Worm (Caenorhabditis elegans) whole organism, L4 larva: ENCODE measurements around the gene dpm-1.

Experiments used
- R02D3.7 ChIP-seq: fragments of 150-350 bp; sonication (generic microtip); optimal IDR thresholded peaks from 3 replicates; lab custom pipeline; 2014; ENCODE audit warnings: missing biosample characterization, missing genetic modification characterization
- T26A8.4 ChIP-seq: fragments of 200-800 bp; sonication (Bioruptor generic); IDR thresholded peaks from 2 replicates; pipeline ENCODE4 v1.3.6; 2022; ENCODE audit warnings: missing genetic modification characterization, missing compliant biosample characterization
- ZK546.5 ChIP-seq, 2 experiments: sonication (generic microtip); optimal IDR thresholded peaks; 2 replicates each; lab custom pipeline; 2017; ENCODE audit warnings: missing biosample characterization in 2 of 2, missing genetic modification characterization in 2 of 2
- attf-4 ChIP-seq: sonication (generic microtip); optimal IDR thresholded peaks from 3 replicates; lab custom pipeline; 2017; ENCODE audit warnings: missing biosample characterization, missing genetic modification characterization
- fkh-10 ChIP-seq: fragments of 150-350 bp; optimal IDR thresholded peaks from 2 replicates; lab custom pipeline; 2014; ENCODE audit warnings: missing biosample characterization, missing genetic modification reagents, missing genetic modification characterization
- hlh-30 ChIP-seq: sonication (generic microtip); optimal IDR thresholded peaks from 2 replicates; lab custom pipeline; 2017; ENCODE audit warnings: antibody characterized with exemption, mild to moderate bottlenecking, missing genetic modification characterization, missing compliant biosample characterization; ENCODE audit not compliant: insufficient read depth
- nhr-25 ChIP-seq: sonication (generic microtip); optimal IDR thresholded peaks from 2 replicates; lab custom pipeline; 2017; ENCODE audit warnings: missing genetic modification characterization, mild to moderate bottlenecking, missing compliant biosample characterization, antibody characterized with exemption, moderate library complexity, borderline replicate concordance; ENCODE audit not compliant: insufficient read depth
- pha-4 ChIP-seq, 2 experiments: fragments of 150-350 bp in 1 of 2; fragments of 200-800 bp in 1 of 2; sonication (Bioruptor generic) in 1 of 2; IDR thresholded peaks in 1 of 2; optimal IDR thresholded peaks in 1 of 2; 2 replicates each; pipeline versions ENCODE4 v1.3.6 to Lab custom; 2014 to 2022; ENCODE audit warnings: missing genetic modification characterization in 2 of 2, missing genetic modification reagents in 2 of 2, missing biosample characterization in 1 of 2, missing compliant biosample characterization in 1 of 2
- pqm-1 ChIP-seq: sonication (generic microtip); optimal IDR thresholded peaks from 2 replicates; lab custom pipeline; 2017; ENCODE audit warnings: missing biosample characterization, missing genetic modification characterization
- spr-3 ChIP-seq: fragments of 200-800 bp; sonication (Bioruptor generic); optimal IDR thresholded peaks from 2 replicates; lab custom pipeline; 2018; ENCODE audit warnings: mild to moderate bottlenecking, missing genetic modification characterization, missing compliant biosample characterization
- unc-130 ChIP-seq: sonication (generic microtip); optimal IDR thresholded peaks from 2 replicates; lab custom pipeline; 2016; ENCODE audit warnings: missing genetic modification reagents, missing genetic modification characterization, missing compliant biosample characterization
- unc-62 ChIP-seq, 3 experiments: fragments of 150-350 bp in 1 of 3; sonication (generic microtip); optimal IDR thresholded peaks in 2 of 3; peaks in 1 of 3; 1 replicate in 1 of 3; 2 replicates in 2 of 3; lab custom pipeline; 2014 to 2017; ENCODE audit warnings: missing biosample characterization in 3 of 3, missing genetic modification characterization in 3 of 3, missing genetic modification reagents in 3 of 3, missing genotype in 1 of 3
- ztf-11 ChIP-seq: fragments of 150-350 bp; optimal IDR thresholded peaks from 2 replicates; lab custom pipeline; 2014; ENCODE audit warnings: missing biosample characterization, missing genetic modification characterization

- TF ChIP-seq ztf-11 (tag; lab: Kevin White, UChicago) (no peak), nhr-25 (no peak), spr-3 (GFP tag; lab: Kevin White, UChicago) (no peak), attf-4 (no peak), fkh-10 (GFP tag; lab: Kevin White, UChicago) (no peak), T26A8.4 (GFP tag; lab: Robert Waterston, UW) (no peak), pha-4 (GFP tag; IDR thresholded peaks at IDR 0.05; lab: Robert Waterston, UW) (no peak), pha-4 (tag; optimal IDR thresholded peaks at IDR 0.05; lab: Kevin White, UChicago) (no peak), ZK546.5 (tag; optimal IDR thresholded peaks at IDR 0.05; lab: Kevin White, UChicago) (no peak), pqm-1 (tag; lab: Kevin White, UChicago) (no peak), R02D3.7 (tag; lab: Kevin White, UChicago) (no peak), unc-62 (GFP tag; optimal IDR thresholded peaks at IDR 0.05 in 1 of 2; lab: Kevin White, UChicago) (no peak), unc-62 (tag; optimal IDR thresholded peaks at IDR 0.05; lab: Kevin White, UChicago) (no peak), hlh-30 (tag; lab: Kevin White, UChicago) (no peak), unc-130 (GFP tag; lab: Kevin White, UChicago) (no peak)
Measured at ce11 chrIV:438384-438783, 7.1 kb upstream of the dpm-1 start.
